Fruit fly (Drosophila melanogaster) whole organism, prepupa: Measurements from ENCODE around the gene Syt12.

Source experiments
- Blimp-1 ChIP-seq: fragments of 200-800 bp; sonication (Bioruptor generic); optimal IDR thresholded peaks from 3 replicates; lab custom pipeline; 2017; ENCODE audit warnings: missing biosample characterization, missing genetic modification characterization, mild to moderate bottlenecking, moderate library complexity, missing genetic modification reagents
- CG10631 ChIP-seq: fragments of 200-800 bp; sonication (Bioruptor generic); optimal IDR thresholded peaks from 2 replicates; lab custom pipeline; 2016; ENCODE audit warnings: missing biosample characterization, missing genetic modification characterization
- CG10669 ChIP-seq: fragments of 200-800 bp; sonication (Bioruptor generic); optimal IDR thresholded peaks from 3 replicates; lab custom pipeline; 2018; ENCODE audit warnings: missing biosample characterization, mild to moderate bottlenecking, missing genetic modification characterization, moderate library complexity
- CG11294 ChIP-seq: fragments of 200-800 bp; sonication (Bioruptor generic); IDR thresholded peaks from 2 replicates; pipeline ENCODE4 v1.3.6; 2022; ENCODE audit warnings: missing biosample characterization, missing genetic modification characterization
- CG15336 ChIP-seq: fragments of 200-800 bp; sonication (Bioruptor generic); IDR thresholded peaks from 2 replicates; pipeline ENCODE4 v1.3.6; 2022; ENCODE audit warnings: missing biosample characterization, missing genetic modification characterization
- CG1621 ChIP-seq: fragments of 200-800 bp; sonication (Bioruptor generic); optimal IDR thresholded peaks from 3 replicates; lab custom pipeline; 2018; ENCODE audit warnings: missing biosample characterization, mild to moderate bottlenecking, missing genetic modification characterization
- CG16779 ChIP-seq: fragments of 200-800 bp; sonication (Bioruptor generic); optimal IDR thresholded peaks from 3 replicates; lab custom pipeline; 2017; ENCODE audit warnings: missing biosample characterization, mild to moderate bottlenecking, missing genetic modification characterization
- CG31627 ChIP-seq: fragments of 200-800 bp; sonication (Bioruptor generic); optimal IDR thresholded peaks from 3 replicates; lab custom pipeline; 2016; ENCODE audit warnings: missing biosample characterization, missing genetic modification characterization
- CG32006 ChIP-seq: fragments of 200-800 bp; sonication (Bioruptor generic); optimal IDR thresholded peaks from 3 replicates; lab custom pipeline; 2017; ENCODE audit warnings: missing biosample characterization, mild to moderate bottlenecking, missing genetic modification characterization
- CG3919 ChIP-seq: fragments of 200-800 bp; sonication (Bioruptor generic); optimal IDR thresholded peaks from 3 replicates; lab custom pipeline; 2016; ENCODE audit warnings: missing biosample characterization, missing genetic modification characterization
- CG4318 ChIP-seq: fragments of 200-800 bp; sonication (Bioruptor generic); optimal IDR thresholded peaks from 3 replicates; lab custom pipeline; 2017; ENCODE audit warnings: missing biosample characterization, mild to moderate bottlenecking, missing genetic modification characterization
- CG6163 ChIP-seq: fragments of 200-800 bp; sonication (Bioruptor generic); IDR thresholded peaks from 3 replicates; pipeline ENCODE4 v1.3.6; 2022; ENCODE audit warnings: missing biosample characterization, missing genetic modification characterization
- CG6276 ChIP-seq: fragments of 200-800 bp; sonication (Bioruptor generic); optimal IDR thresholded peaks from 2 replicates; lab custom pipeline; 2017; ENCODE audit warnings: missing biosample characterization, mild to moderate bottlenecking, missing genetic modification characterization
- CG6792 ChIP-seq: fragments of 200-800 bp; sonication (Bioruptor generic); optimal IDR thresholded peaks from 3 replicates; lab custom pipeline; 2016; ENCODE audit warnings: missing biosample characterization, missing genetic modification characterization
- CG6808 ChIP-seq: fragments of 200-800 bp; sonication (Bioruptor generic); optimal IDR thresholded peaks from 3 replicates; lab custom pipeline; 2017; ENCODE audit warnings: missing biosample characterization, missing genetic modification characterization, mild to moderate bottlenecking, moderate library complexity, missing genetic modification reagents
- CG6854 ChIP-seq: fragments of 200-800 bp; sonication (Bioruptor generic); optimal IDR thresholded peaks from 2 replicates; lab custom pipeline; 2017; ENCODE audit warnings: missing biosample characterization, mild to moderate bottlenecking, missing genetic modification characterization
- CG7368 ChIP-seq: fragments of 200-800 bp; sonication (Bioruptor generic); optimal IDR thresholded peaks from 3 replicates; lab custom pipeline; 2016; ENCODE audit warnings: missing biosample characterization, missing genetic modification characterization
- CG8119 ChIP-seq: fragments of 200-800 bp; sonication (Bioruptor generic); IDR thresholded peaks from 3 replicates; pipeline ENCODE4 v1.3.6; 2022; ENCODE audit warnings: missing biosample characterization, missing genetic modification characterization
- CG8319 ChIP-seq: fragments of 200-800 bp; sonication (Bioruptor generic); optimal IDR thresholded peaks from 3 replicates; lab custom pipeline; 2016; ENCODE audit warnings: missing biosample characterization, missing genetic modification characterization
- CG8632 ChIP-seq: fragments of 200-800 bp; sonication (Bioruptor generic); optimal IDR thresholded peaks from 3 replicates; lab custom pipeline; 2016; ENCODE audit warnings: missing biosample characterization, missing genetic modification characterization
- Eip75B ChIP-seq: fragments of 200-800 bp; sonication (Bioruptor generic); optimal IDR thresholded peaks from 3 replicates; lab custom pipeline; 2016; ENCODE audit warnings: missing biosample characterization, missing genetic modification characterization
- Eip78C ChIP-seq: fragments of 200-800 bp; sonication (Bioruptor generic); peaks from one replicate; lab custom pipeline; 2016; ENCODE audit warnings: missing biosample characterization, missing genetic modification characterization
- Eip93F ChIP-seq: fragments of 200-800 bp; sonication (Bioruptor generic); optimal IDR thresholded peaks from 2 replicates; lab custom pipeline; 2016; ENCODE audit warnings: missing biosample characterization, mild to moderate bottlenecking, missing genetic modification characterization
- Ets21C ChIP-seq: fragments of 200-800 bp; sonication (Bioruptor generic); optimal IDR thresholded peaks from 3 replicates; lab custom pipeline; 2016; ENCODE audit warnings: missing biosample characterization, missing genetic modification characterization
- Gug ChIP-seq: fragments of 200-800 bp; sonication (Bioruptor generic); IDR thresholded peaks from 2 replicates; pipeline ENCODE4 v1.3.6; 2022; ENCODE audit warnings: missing biosample characterization, missing genetic modification characterization
- Hr38 ChIP-seq: sonication (Bioruptor generic); optimal IDR thresholded peaks from 2 replicates; lab custom pipeline; 2016; ENCODE audit warnings: missing biosample characterization, missing genetic modification characterization
- Hr39 ChIP-seq: fragments of 200-800 bp; sonication (Bioruptor generic); optimal IDR thresholded peaks from 2 replicates; lab custom pipeline; 2016; ENCODE audit warnings: missing biosample characterization, missing genetic modification characterization
- Hr4 ChIP-seq: fragments of 200-800 bp; sonication (Bioruptor generic); optimal IDR thresholded peaks from 3 replicates; lab custom pipeline; 2016; ENCODE audit warnings: missing biosample characterization, missing genetic modification characterization
- Met ChIP-seq: fragments of 200-800 bp; sonication (Bioruptor generic); optimal IDR thresholded peaks from 3 replicates; lab custom pipeline; 2016; ENCODE audit warnings: missing biosample characterization, missing genetic modification characterization
- Smox ChIP-seq: fragments of 200-800 bp; sonication (Bioruptor generic); optimal IDR thresholded peaks from 3 replicates; lab custom pipeline; 2016; ENCODE audit warnings: missing biosample characterization, missing genetic modification characterization
- achi ChIP-seq: fragments of 200-800 bp; sonication (Bioruptor generic); optimal IDR thresholded peaks from 3 replicates; lab custom pipeline; 2016; ENCODE audit warnings: missing biosample characterization, missing genetic modification characterization
- acj6 ChIP-seq: fragments of 200-800 bp; sonication (Bioruptor generic); optimal IDR thresholded peaks from 3 replicates; lab custom pipeline; 2016; ENCODE audit warnings: missing biosample characterization, missing genetic modification characterization
- cyc ChIP-seq: fragments of 200-800 bp; sonication (Bioruptor generic); optimal IDR thresholded peaks from 3 replicates; lab custom pipeline; 2016; ENCODE audit warnings: missing biosample characterization, missing genetic modification characterization
- dac ChIP-seq: fragments of 200-800 bp; sonication (Bioruptor generic); optimal IDR thresholded peaks from 2 replicates; lab custom pipeline; 2017; ENCODE audit warnings: missing biosample characterization, mild to moderate bottlenecking, missing genetic modification characterization
- dsx ChIP-seq: fragments of 200-800 bp; optimal IDR thresholded peaks from 3 replicates; lab custom pipeline; 2019; ENCODE audit warnings: missing biosample characterization, mild to moderate bottlenecking, missing genetic modification characterization, moderate library complexity; ENCODE audit not compliant: poor library complexity, severe bottlenecking
- eg ChIP-seq: fragments of 200-800 bp; sonication (Bioruptor generic); IDR thresholded peaks from 3 replicates; pipeline ENCODE4 v1.3.6; 2022; ENCODE audit warnings: missing biosample characterization, missing genetic modification characterization
- esn ChIP-seq: fragments of 200-800 bp; sonication (Bioruptor generic); optimal IDR thresholded peaks from 2 replicates; lab custom pipeline; 2016; ENCODE audit warnings: missing biosample characterization, mild to moderate bottlenecking, missing genetic modification characterization, moderate library complexity
- fkh ChIP-seq: fragments of 200-800 bp; sonication (Bioruptor generic); optimal IDR thresholded peaks from 3 replicates; lab custom pipeline; 2017; ENCODE audit warnings: missing biosample characterization, mild to moderate bottlenecking, missing genetic modification characterization, moderate library complexity
- lz ChIP-seq: fragments of 200-800 bp; sonication (Bioruptor generic); optimal IDR thresholded peaks from 3 replicates; lab custom pipeline; 2016; ENCODE audit warnings: missing biosample characterization, missing genetic modification characterization
- net ChIP-seq: fragments of 200-800 bp; sonication (Bioruptor generic); optimal IDR thresholded peaks from 3 replicates; lab custom pipeline; 2016; ENCODE audit warnings: missing biosample characterization, missing genetic modification characterization
- pdm3 ChIP-seq: fragments of 200-800 bp; sonication (Bioruptor generic); optimal IDR thresholded peaks from 3 replicates; lab custom pipeline; 2016; ENCODE audit warnings: missing biosample characterization, missing genetic modification characterization
- spab ChIP-seq: fragments of 200-800 bp; sonication (Bioruptor generic); optimal IDR thresholded peaks from 2 replicates; lab custom pipeline; 2017; ENCODE audit warnings: missing biosample characterization, mild to moderate bottlenecking, missing genetic modification characterization, missing genetic modification reagents
- ss ChIP-seq, 2 experiments: fragments of 200-800 bp; sonication (Bioruptor generic); optimal IDR thresholded peaks; 2 replicates in 1 of 2; 3 replicates in 1 of 2; lab custom pipeline; 2017 to 2018; ENCODE audit warnings: mild to moderate bottlenecking in 2 of 2, missing biosample characterization in 2 of 2, missing genetic modification characterization in 2 of 2, moderate library complexity in 1 of 2
- svp ChIP-seq: fragments of 200-800 bp; sonication (Bioruptor generic); peaks from one replicate; lab custom pipeline; 2016; ENCODE audit warnings: missing biosample characterization, missing genetic modification characterization
- topi ChIP-seq: fragments of 200-800 bp; sonication (Bioruptor generic); optimal IDR thresholded peaks from 3 replicates; lab custom pipeline; 2016; ENCODE audit warnings: missing biosample characterization, missing genetic modification characterization
- vri ChIP-seq: fragments of 200-800 bp; sonication (Bioruptor generic); optimal IDR thresholded peaks from 3 replicates; lab custom pipeline; 2016; ENCODE audit warnings: missing biosample characterization, mild to moderate bottlenecking, missing genetic modification characterization

Syt12 gene

DNA sequence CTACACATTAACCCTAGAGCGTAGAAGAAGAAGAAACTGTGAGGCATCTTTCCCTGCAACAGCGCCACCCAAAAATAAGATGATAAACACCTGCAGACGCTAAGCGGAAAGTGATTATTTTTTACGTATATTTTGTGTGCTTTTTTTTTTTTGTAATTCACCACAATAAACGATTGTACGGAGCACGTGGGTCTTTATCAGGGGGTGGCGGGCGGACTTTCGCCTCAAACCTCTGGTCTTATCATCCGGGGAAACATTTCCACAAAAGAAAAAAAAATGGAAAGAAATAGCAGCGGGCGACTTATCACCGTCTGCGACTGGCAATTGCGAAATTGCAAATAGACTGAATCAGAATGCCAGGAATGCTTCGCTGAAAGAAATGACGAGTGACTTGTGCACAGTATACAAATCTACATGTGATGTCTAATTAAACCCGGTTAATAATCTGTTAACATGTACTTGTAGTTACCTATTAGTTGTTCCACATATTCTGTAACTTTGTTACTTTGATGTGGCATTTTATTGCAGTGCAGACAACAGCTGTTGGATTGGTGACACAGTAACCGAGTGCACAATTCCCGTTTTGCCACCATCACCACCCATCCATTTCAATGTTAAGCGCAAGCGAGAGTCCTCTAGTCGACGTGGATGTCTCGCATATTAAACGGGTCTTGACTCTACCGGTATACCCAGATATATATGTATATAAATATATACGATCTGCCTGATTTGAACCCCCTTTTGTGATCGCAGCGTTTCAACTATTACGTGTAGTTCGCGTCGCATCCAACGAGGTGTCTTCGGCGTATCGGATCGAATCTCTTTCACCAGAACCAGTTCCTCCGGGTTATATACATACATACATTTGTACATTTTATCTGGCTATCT lies 27.0 kb upstream of the Syt12 start (continued):
- TF ChIP-seq Ets21C (GFP tag; lab: Kevin White, UChicago) (peak; percentile 63), CG7368 (GFP tag; lab: Kevin White, UChicago) (peak; percentile 89), fkh (GFP tag; lab: Kevin White, UChicago) (no peak), Eip78C (GFP tag; lab: Kevin White, UChicago) (peak; percentile 95), cyc (GFP tag; lab: Kevin White, UChicago) (peak; percentile 83), CG6808 (GFP tag; lab: Kevin White, UChicago) (peak; percentile 68), Hr4 (peak; percentile 86), dsx (GFP tag; lab: Kevin White, UChicago) (peak; percentile 68), acj6 (GFP tag; lab: Kevin White, UChicago) (peak; percentile 84), CG4318 (GFP tag; lab: Kevin White, UChicago) (peak; percentile 83), lz (peak; percentile 87), CG8119 (peak; percentile 83; the same call in 2 of the 3 replicates), CG6792 (GFP tag; lab: Kevin White, UChicago) (peak; percentile 82), CG16779 (tag; lab: Kevin White, UChicago) (peak; percentile 69), CG3919 (GFP tag; lab: Kevin White, UChicago) (peak; percentile 87), spab (peak; percentile 63), CG8632 (GFP tag; lab: Kevin White, UChicago) (peak; percentile 80)

DNA sequence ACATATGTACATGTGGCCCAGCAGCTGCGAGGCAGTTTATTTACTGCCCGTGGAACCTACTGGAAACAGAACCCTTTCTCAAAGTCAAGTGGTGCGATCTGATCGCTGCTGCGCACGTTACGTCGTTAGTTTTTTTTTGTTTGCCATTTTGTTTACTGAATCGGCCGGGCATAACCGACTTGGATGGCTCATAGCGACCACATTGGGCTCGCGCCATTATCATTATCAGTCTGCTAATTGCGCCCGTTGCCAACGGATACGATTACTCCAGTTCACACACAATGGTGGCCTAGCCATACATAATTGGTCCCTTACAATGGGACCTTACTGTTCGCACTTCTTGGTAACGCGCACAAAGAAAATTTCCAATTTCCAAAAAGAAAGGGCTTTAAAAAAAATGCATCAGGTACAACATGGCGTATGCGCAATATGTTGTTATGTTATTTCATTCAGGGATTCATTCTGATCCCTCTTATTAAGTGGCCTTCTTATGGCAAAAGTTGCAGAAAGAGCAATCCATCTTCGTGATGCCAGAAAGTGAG lies 26.3 kb upstream of the Syt12 start:
- peak; percentile 23 to 35 for TF ChIP-seq ss (GFP tag; optimal IDR thresholded peaks at IDR 0.05; lab: Kevin White, UChicago)
- peak; percentile 35 for TF ChIP-seq net (GFP tag; lab: Kevin White, UChicago)
- TF ChIP-seq Smox (GFP tag; lab: Kevin White, UChicago) = peak; percentile 17
- peak; percentile 42 for TF ChIP-seq lz
- TF ChIP-seq CG10631 (GFP tag; lab: Kevin White, UChicago) = peak; percentile 39
- peak; percentile 82 for TF ChIP-seq CG32006
- no peak for TF ChIP-seq CG16779 (tag; lab: Kevin White, UChicago)
- TF ChIP-seq CG6276 (GFP tag; lab: Kevin White, UChicago) = peak; percentile 36
- TF ChIP-seq Blimp-1 = no peak
- TF ChIP-seq Hr38 = no peak
- peak; percentile 40 for TF ChIP-seq acj6 (GFP tag; lab: Kevin White, UChicago)
- no peak for TF ChIP-seq CG1621 (tag; lab: Kevin White, UChicago)
- peak; percentile 0 for TF ChIP-seq CG8632 (GFP tag; lab: Kevin White, UChicago)
- peak; percentile 17 for TF ChIP-seq Hr4
- peak; percentile 75 for TF ChIP-seq fkh (GFP tag; lab: Kevin White, UChicago)
- no peak for TF ChIP-seq CG6854
- no peak for TF ChIP-seq CG8319 (GFP tag; lab: Kevin White, UChicago)
- peak; percentile 44 for TF ChIP-seq cyc (GFP tag; lab: Kevin White, UChicago)
- TF ChIP-seq dac (GFP tag; lab: Kevin White, UChicago) = peak; percentile 25
- TF ChIP-seq topi (GFP tag; lab: Kevin White, UChicago) = peak; percentile 46
- no peak for TF ChIP-seq eg
- TF ChIP-seq Eip93F (GFP tag; lab: Kevin White, UChicago) = no peak
- no peak for TF ChIP-seq CG10669
- TF ChIP-seq CG11294 (GFP tag; lab: Robert Waterston, UW) = no peak
- TF ChIP-seq CG6808 (GFP tag; lab: Kevin White, UChicago) = peak; percentile 31
- peak; percentile 51 for TF ChIP-seq achi (GFP tag; lab: Kevin White, UChicago)
- TF ChIP-seq Gug = 0 out of 2 replicates have a peak, but pooled peaks have one; percentile 17
- no peak for TF ChIP-seq CG15336 (GFP tag; lab: Robert Waterston, UW)
- TF ChIP-seq CG3919 (GFP tag; lab: Kevin White, UChicago) = peak; percentile 44
- peak; percentile 48 for TF ChIP-seq Met (GFP tag; lab: Kevin White, UChicago)
- peak; percentile 46 for TF ChIP-seq CG31627 (GFP tag; lab: Kevin White, UChicago)
- TF ChIP-seq Hr39 (GFP tag; lab: Kevin White, UChicago) = peak; percentile 29
- peak; percentile 52 for TF ChIP-seq Eip75B (GFP tag; lab: Kevin White, UChicago)
- peak; percentile 29; the same call in 1 of the 3 replicates for TF ChIP-seq CG6163 (GFP tag; lab: Robert Waterston, UW)
- no peak for TF ChIP-seq vri
- TF ChIP-seq CG4318 (GFP tag; lab: Kevin White, UChicago) = peak; percentile 41
- peak; percentile 85 for TF ChIP-seq svp (GFP tag; lab: Kevin White, UChicago)
- peak; percentile 42 for TF ChIP-seq pdm3 (GFP tag; lab: Kevin White, UChicago)
- TF ChIP-seq esn (GFP tag; lab: Kevin White, UChicago) = peak; percentile 49
